Worm (Caenorhabditis elegans) whole organism, L2 larva: ENCODE data around the gene F38B7.2.

Source experiments
- nhr-12 ChIP-seq: fragments of 150-350 bp; optimal IDR thresholded peaks from 2 replicates; lab custom pipeline; 2014; ENCODE audit warnings: missing biosample characterization, missing genetic modification characterization
- nhr-237 ChIP-seq: fragments of 150-350 bp; optimal IDR thresholded peaks from 2 replicates; lab custom pipeline; 2014; ENCODE audit warnings: missing biosample characterization, missing genetic modification characterization
- skn-1 ChIP-seq: sonication (generic microtip); optimal IDR thresholded peaks from 2 replicates; lab custom pipeline; 2017; ENCODE audit warnings: missing biosample characterization, missing genetic modification characterization
- unc-62 ChIP-seq: fragments of 150-350 bp; optimal IDR thresholded peaks from 2 replicates; lab custom pipeline; 2014; ENCODE audit warnings: missing biosample characterization, missing genetic modification reagents, missing genetic modification characterization

- TF ChIP-seq unc-62 (no peak), nhr-237 (tag; lab: Kevin White, UChicago) (no peak), skn-1 (no peak), nhr-12 (no peak)
These were observed 44.0 kb upstream of the F38B7.2 start for ce11 chrV:11499786-11500185.
